Worm (Caenorhabditis elegans) whole organism, young adult: ENCODE results near the gene C43F9.11.

ENCODE experiments used
- B0336.3 ChIP-seq: fragments of 200-800 bp; sonication (Bioruptor generic); IDR thresholded peaks from 2 replicates; pipeline ENCODE4 v1.3.6; 2022; ENCODE audit warnings: missing genetic modification characterization, missing compliant biosample characterization
- C06A6.2 ChIP-seq: fragments of 200-800 bp; sonication (Bioruptor generic); conservative IDR thresholded peaks from 2 replicates; pipeline ENCODE4 v1.3.6; 2022; ENCODE audit warnings: missing genetic modification characterization, missing compliant biosample characterization
- D2030.7 ChIP-seq: fragments of 200-800 bp; sonication (Bioruptor generic); IDR thresholded peaks from 2 replicates; pipeline ENCODE4 v1.3.6; 2022; ENCODE audit warnings: missing genetic modification reagents, missing genetic modification characterization, missing compliant biosample characterization
- F37B4.10 ChIP-seq: fragments of 200-800 bp; sonication (Bioruptor generic); IDR thresholded peaks from 2 replicates; pipeline ENCODE4 v1.3.6; 2022; ENCODE audit warnings: missing genetic modification characterization, missing compliant biosample characterization
- F49E8.2 ChIP-seq: sonication (generic microtip); optimal IDR thresholded peaks from 3 replicates; lab custom pipeline; 2017; ENCODE audit warnings: missing genetic modification characterization, mild to moderate bottlenecking, missing compliant biosample characterization, antibody characterized with exemption, moderate library complexity; ENCODE audit not compliant: insufficient read depth
- F57A8.1 ChIP-seq: fragments of 200-800 bp; sonication (Bioruptor generic); optimal IDR thresholded peaks from 2 replicates; lab custom pipeline; 2018; ENCODE audit warnings: mild to moderate bottlenecking, missing genetic modification characterization, moderate library complexity, missing compliant biosample characterization
- K11D2.4 ChIP-seq: fragments of 200-800 bp; sonication (Bioruptor generic); IDR thresholded peaks from 2 replicates; pipeline ENCODE4 v1.3.6; 2022; ENCODE audit warnings: missing genetic modification reagents, missing genetic modification characterization, missing compliant biosample characterization
- T07F8.4 ChIP-seq: sonication (generic microtip); optimal IDR thresholded peaks from 2 replicates; lab custom pipeline; 2016; ENCODE audit warnings: mild to moderate bottlenecking, missing genetic modification characterization, moderate library complexity, missing compliant biosample characterization
- Y53G8AR.9 ChIP-seq: fragments of 200-800 bp; sonication (Bioruptor generic); conservative IDR thresholded peaks from 2 replicates; pipeline ENCODE4 v1.3.6; 2022; ENCODE audit warnings: missing genetic modification reagents, missing genetic modification characterization, missing compliant biosample characterization
- ama-1 ChIP-seq, 3 experiments: fragments of 150-350 bp in 1 of 3; sonication (generic microtip) in 2 of 3; optimal IDR thresholded peaks; 2 replicates each; lab custom pipeline; 2014 to 2018; ENCODE audit warnings: missing biosample characterization in 2 of 3, missing genetic modification characterization in 2 of 3, missing genetic modification reagents in 2 of 3
- atf-7 ChIP-seq: sonication (generic microtip); optimal IDR thresholded peaks from 2 replicates; lab custom pipeline; 2017; ENCODE audit warnings: mild to moderate bottlenecking, missing genetic modification characterization, missing compliant biosample characterization
- attf-5 ChIP-seq: fragments of 200-800 bp; sonication (Bioruptor generic); optimal IDR thresholded peaks from 2 replicates; lab custom pipeline; 2018; ENCODE audit warnings: mild to moderate bottlenecking, missing genetic modification characterization, missing compliant biosample characterization
- bed-2 ChIP-seq: fragments of 200-800 bp; sonication (Bioruptor generic); IDR thresholded peaks from 2 replicates; pipeline ENCODE4 v1.3.6; 2022; ENCODE audit warnings: missing genetic modification reagents, missing genetic modification characterization, missing compliant biosample characterization
- ceh-27 ChIP-seq: fragments of 200-800 bp; sonication (Bioruptor generic); optimal IDR thresholded peaks from 2 replicates; lab custom pipeline; 2018; ENCODE audit warnings: mild to moderate bottlenecking, missing genetic modification characterization, moderate library complexity, missing compliant biosample characterization
- ceh-91 ChIP-seq: fragments of 200-800 bp; sonication (Bioruptor generic); IDR thresholded peaks from 2 replicates; pipeline ENCODE4 v1.3.6; 2022; ENCODE audit warnings: missing genetic modification reagents, missing genetic modification characterization, missing compliant biosample characterization
- dpff-1 ChIP-seq: sonication (generic microtip); optimal IDR thresholded peaks from 2 replicates; lab custom pipeline; 2017; ENCODE audit warnings: mild to moderate bottlenecking, missing genetic modification characterization, missing compliant biosample characterization
- dpl-1 ChIP-seq: fragments of 150-350 bp; optimal IDR thresholded peaks from 2 replicates; lab custom pipeline; 2014; ENCODE audit warnings: missing biosample characterization, missing genetic modification reagents, missing genetic modification characterization
- ets-4 ChIP-seq: fragments of 200-800 bp; sonication (Bioruptor generic); optimal IDR thresholded peaks from 2 replicates; lab custom pipeline; 2018; ENCODE audit warnings: mild to moderate bottlenecking, missing genetic modification characterization, missing compliant biosample characterization
- let-607 ChIP-seq, 2 experiments: fragments of 200-800 bp in 1 of 2; sonication (Bioruptor generic) in 1 of 2; sonication (generic microtip) in 1 of 2; optimal IDR thresholded peaks; 2 replicates each; lab custom pipeline; 2016 to 2018; ENCODE audit warnings: mild to moderate bottlenecking in 2 of 2, missing compliant biosample characterization in 2 of 2, missing genetic modification characterization in 2 of 2, moderate library complexity in 2 of 2, missing genotype in 1 of 2
- lin-54 ChIP-seq: fragments of 200-800 bp; sonication (Bioruptor generic); optimal IDR thresholded peaks from 2 replicates; lab custom pipeline; 2018; ENCODE audit warnings: mild to moderate bottlenecking, missing genetic modification characterization, missing compliant biosample characterization
- lir-1 ChIP-seq: fragments of 200-800 bp; sonication (Bioruptor generic); conservative IDR thresholded peaks from 2 replicates; pipeline ENCODE4 v1.3.6; 2022; ENCODE audit warnings: missing genetic modification reagents, missing genetic modification characterization, missing compliant biosample characterization
- madf-10 ChIP-seq: sonication (generic microtip); optimal IDR thresholded peaks from 2 replicates; lab custom pipeline; 2016; ENCODE audit warnings: mild to moderate bottlenecking, missing genetic modification characterization, missing compliant biosample characterization
- madf-3 ChIP-seq: fragments of 200-800 bp; sonication (Bioruptor generic); IDR thresholded peaks from 2 replicates; pipeline ENCODE4 v1.3.6; 2022; ENCODE audit warnings: missing genetic modification reagents, missing genetic modification characterization, missing compliant biosample characterization
- mxl-1 ChIP-seq: sonication (generic microtip); optimal IDR thresholded peaks from 2 replicates; lab custom pipeline; 2016; ENCODE audit warnings: missing genetic modification characterization, missing compliant biosample characterization
- nhr-120 ChIP-seq: fragments of 200-800 bp; sonication (Bioruptor generic); IDR thresholded peaks from 2 replicates; pipeline ENCODE4 v1.3.6; 2022; ENCODE audit warnings: missing genetic modification characterization, missing compliant biosample characterization
- nhr-27 ChIP-seq: fragments of 200-800 bp; sonication (Bioruptor generic); optimal IDR thresholded peaks from 2 replicates; lab custom pipeline; 2018; ENCODE audit warnings: mild to moderate bottlenecking, missing genetic modification characterization, moderate library complexity, missing compliant biosample characterization
- nhr-80 ChIP-seq: sonication (generic microtip); optimal IDR thresholded peaks from 2 replicates; lab custom pipeline; 2016; ENCODE audit warnings: missing genetic modification characterization, missing compliant biosample characterization
- pbrm-1 ChIP-seq: fragments of 200-800 bp; sonication (Bioruptor generic); IDR thresholded peaks from 2 replicates; pipeline ENCODE4 v1.3.6; 2022; ENCODE audit warnings: missing genetic modification reagents, missing genetic modification characterization, missing compliant biosample characterization
- pha-4 ChIP-seq: fragments of 150-350 bp; sonication (generic microtip); optimal IDR thresholded peaks from 2 replicates; lab custom pipeline; 2014; ENCODE audit warnings: missing biosample characterization, missing genetic modification reagents, missing genetic modification characterization
- rcor-1 ChIP-seq: fragments of 200-800 bp; sonication (Bioruptor generic); IDR thresholded peaks from 2 replicates; pipeline ENCODE4 v1.3.6; 2022; ENCODE audit warnings: missing genetic modification reagents, missing genetic modification characterization, missing compliant biosample characterization
- snpc-3.4 ChIP-seq: sonication (generic microtip); optimal IDR thresholded peaks from 2 replicates; lab custom pipeline; 2017; ENCODE audit warnings: missing genetic modification characterization, mild to moderate bottlenecking, missing compliant biosample characterization, antibody characterized with exemption, moderate library complexity, missing genotype, missing genetic modification reagents
- snpc-4 ChIP-seq, 5 experiments: fragments of 150-350 bp in 1 of 5; sonication (generic microtip) in 4 of 5; optimal IDR thresholded peaks; 2 replicates each; lab custom pipeline; 2014 to 2018; ENCODE audit warnings: missing genetic modification characterization in 5 of 5, missing biosample characterization in 3 of 5, antibody characterized with exemption in 2 of 5, mild to moderate bottlenecking in 2 of 5, missing compliant biosample characterization in 2 of 5, missing genotype in 2 of 5, moderate library complexity in 2 of 5, missing genetic modification reagents in 1 of 5
- somi-1 ChIP-seq: fragments of 200-800 bp; sonication (Bioruptor generic); optimal IDR thresholded peaks from 2 replicates; lab custom pipeline; 2018; ENCODE audit warnings: mild to moderate bottlenecking, missing genetic modification characterization, missing compliant biosample characterization
- unc-130 ChIP-seq: sonication (generic microtip); optimal IDR thresholded peaks from 2 replicates; lab custom pipeline; 2016; ENCODE audit warnings: missing genetic modification reagents, missing genetic modification characterization, missing compliant biosample characterization
- unc-62 ChIP-seq: fragments of 150-350 bp; optimal IDR thresholded peaks from 2 replicates; lab custom pipeline; 2014; ENCODE audit warnings: missing biosample characterization, missing genetic modification reagents, missing genetic modification characterization
- xnd-1 ChIP-seq: sonication (generic microtip); optimal IDR thresholded peaks from 2 replicates; lab custom pipeline; 2016; ENCODE audit warnings: missing genotype, missing genetic modification reagents, missing genetic modification characterization, missing compliant biosample characterization
- zim-3 ChIP-seq: sonication (generic microtip); optimal IDR thresholded peaks from 2 replicates; lab custom pipeline; 2017; ENCODE audit warnings: mild to moderate bottlenecking, missing genetic modification characterization, moderate library complexity, missing compliant biosample characterization
- ztf-22 ChIP-seq: fragments of 200-800 bp; sonication (Bioruptor generic); optimal IDR thresholded peaks from 2 replicates; lab custom pipeline; 2018; ENCODE audit warnings: mild to moderate bottlenecking, missing genetic modification characterization, moderate library complexity, missing compliant biosample characterization
- ztf-3 ChIP-seq: fragments of 200-800 bp; sonication (Bioruptor generic); optimal IDR thresholded peaks from 2 replicates; lab custom pipeline; 2018; ENCODE audit warnings: mild to moderate bottlenecking, missing genetic modification characterization, missing compliant biosample characterization

Gene C43F9.11

DNA sequence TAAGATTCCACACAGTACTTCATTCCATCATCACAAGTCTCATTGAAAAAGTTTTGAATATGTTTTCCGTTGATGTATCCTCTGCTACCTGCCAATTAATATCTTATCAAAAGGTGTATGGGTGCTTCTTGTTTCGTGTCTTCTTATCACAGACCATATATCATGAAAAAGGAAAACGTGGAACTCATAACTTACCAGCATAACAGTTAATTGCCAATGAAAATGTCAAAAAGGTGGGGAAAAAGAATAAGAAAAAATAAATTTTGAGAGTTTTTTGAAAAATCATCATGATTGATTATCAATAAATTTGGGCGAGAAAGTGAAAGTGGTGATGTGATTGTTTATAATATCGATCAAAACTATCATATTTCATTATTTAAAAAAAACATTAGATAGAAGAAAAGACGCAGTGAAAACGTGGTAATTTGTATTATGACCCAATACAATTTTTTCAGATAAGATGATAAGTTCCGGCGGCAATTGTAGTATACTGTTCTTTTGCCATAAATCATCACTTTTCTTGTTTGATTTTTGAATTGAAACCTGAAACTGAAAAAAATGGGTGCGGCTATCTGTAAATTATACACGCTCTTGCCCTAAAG lies 34.4 kb downstream of the C43F9.11 start, which contains the start of gene F56C4.4:
Gene F56C4.4, minus strand, starts transcription at position 315 of the 602 bp plus-strand sequence.
- TF ChIP-seq Y53G8AR.9 (no peak), atf-7 (tag; lab: Kevin White, UChicago) (peak; percentile 32), nhr-27 (tag; lab: Kevin White, UChicago) (no peak), unc-130 (GFP tag; lab: Kevin White, UChicago) (no peak), F49E8.2 (tag; lab: Kevin White, UChicago) (no peak), F57A8.1 (GFP tag; lab: Kevin White, UChicago) (no peak), ztf-3 (GFP tag; lab: Kevin White, UChicago) (no peak), dpl-1 (GFP tag; lab: Kevin White, UChicago) (no peak), ama-1 (optimal IDR thresholded peaks at IDR 0.05; lab: Kevin White, UChicago) (no peak), ama-1 (GFP tag; optimal IDR thresholded peaks at IDR 0.05; lab: Kevin White, UChicago) (no peak), lin-54 (no peak), let-607 (tag; optimal IDR thresholded peaks at IDR 0.05; lab: Kevin White, UChicago) (peak; percentile 69 to 81), pbrm-1 (GFP tag; lab: Robert Waterston, UW) (no peak), rcor-1 (GFP tag; lab: Robert Waterston, UW) (no peak), ztf-22 (GFP tag; lab: Kevin White, UChicago) (peak; percentile 13), T07F8.4 (tag; lab: Kevin White, UChicago) (no peak), B0336.3 (no peak), lir-1 (GFP tag; lab: Robert Waterston, UW) (no peak), C06A6.2 (GFP tag; lab: Robert Waterston, UW) (no peak), somi-1 (GFP tag; lab: Kevin White, UChicago) (no peak), nhr-120 (GFP tag; lab: Robert Waterston, UW) (no peak), F37B4.10 (GFP tag; lab: Robert Waterston, UW) (no peak), snpc-4 (GFP tag; optimal IDR thresholded peaks at IDR 0.05; lab: Kevin White, UChicago) (no peak), snpc-4 (tag; optimal IDR thresholded peaks at IDR 0.05; lab: Kevin White, UChicago) (no peak), unc-62 (peak; percentile 53), nhr-80 (tag; lab: Kevin White, UChicago) (peak; percentile 92)

DNA sequence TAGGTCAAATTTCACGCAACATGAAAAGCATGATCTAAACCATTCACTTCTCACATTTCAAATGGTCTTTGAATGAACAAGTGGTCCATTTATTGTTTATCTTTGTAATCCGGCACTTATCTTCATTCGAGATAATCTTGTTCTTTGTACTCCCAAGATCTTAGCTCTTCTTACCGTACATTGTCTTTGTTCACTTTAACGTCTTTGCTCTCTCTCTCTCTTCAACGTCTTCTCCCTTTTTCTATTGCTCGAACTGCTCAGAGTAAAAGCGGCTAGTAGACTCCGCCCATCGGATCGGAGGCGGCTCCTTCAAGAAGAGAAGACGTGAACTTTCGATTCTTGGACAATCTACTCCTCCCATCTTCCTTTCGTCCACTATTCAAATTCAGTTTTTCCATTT lies 40.0 kb downstream of the C43F9.11 start, which contains the start of gene F56C4.1:
Gene F56C4.1, plus strand, starts transcription at position 301 of the 400 bp plus-strand sequence.
- TF ChIP-seq unc-62 (no peak), pha-4 (tag; lab: Kevin White, UChicago) (no peak), bed-2 (GFP tag; lab: Robert Waterston, UW) (no peak), dpff-1 (tag; lab: Kevin White, UChicago) (no peak), snpc-3.4 (tag; lab: Kevin White, UChicago) (no peak), mxl-1 (tag; lab: Kevin White, UChicago) (no peak), ceh-27 (GFP tag; lab: Kevin White, UChicago) (no peak), madf-3 (GFP tag; lab: Robert Waterston, UW) (no peak), madf-10 (tag; lab: Kevin White, UChicago) (no peak), K11D2.4 (GFP tag; lab: Robert Waterston, UW) (no peak), xnd-1 (tag; lab: Kevin White, UChicago) (no peak), F37B4.10 (GFP tag; lab: Robert Waterston, UW) (no peak), B0336.3 (no peak), ceh-91 (GFP tag; lab: Robert Waterston, UW) (no peak), D2030.7 (GFP tag; lab: Robert Waterston, UW) (no peak), ets-4 (GFP tag; lab: Kevin White, UChicago) (no peak), attf-5 (GFP tag; lab: Kevin White, UChicago) (no peak), zim-3 (no peak), atf-7 (tag; lab: Kevin White, UChicago) (no peak)
